Worm (Caenorhabditis elegans) whole organism, young adult: Measurements from ENCODE around the gene F01G10.10.

Experiments used
- B0019.2 ChIP-seq: fragments of 200-800 bp; sonication (Bioruptor generic); conservative IDR thresholded peaks from 2 replicates; pipeline ENCODE4 v1.3.6; 2022; ENCODE audit warnings: missing genetic modification reagents, missing genetic modification characterization, missing compliant biosample characterization
- B0035.1 ChIP-seq: sonication (generic microtip); optimal IDR thresholded peaks from 2 replicates; lab custom pipeline; 2016; ENCODE audit warnings: missing genetic modification characterization, mild to moderate bottlenecking, missing compliant biosample characterization, missing genotype, missing genetic modification reagents
- B0336.3 ChIP-seq: fragments of 200-800 bp; sonication (Bioruptor generic); IDR thresholded peaks from 2 replicates; pipeline ENCODE4 v1.3.6; 2022; ENCODE audit warnings: missing genetic modification characterization, missing compliant biosample characterization
- F57C9.4 ChIP-seq: sonication (generic microtip); optimal IDR thresholded peaks from 2 replicates; lab custom pipeline; 2017; ENCODE audit warnings: mild to moderate bottlenecking, missing genetic modification characterization, missing compliant biosample characterization
- ama-1 ChIP-seq, 3 experiments: fragments of 150-350 bp in 1 of 3; sonication (generic microtip) in 2 of 3; optimal IDR thresholded peaks; 2 replicates each; lab custom pipeline; 2014 to 2018; ENCODE audit warnings: missing biosample characterization in 2 of 3, missing genetic modification characterization in 2 of 3, missing genetic modification reagents in 2 of 3
- dpl-1 ChIP-seq: fragments of 150-350 bp; optimal IDR thresholded peaks from 2 replicates; lab custom pipeline; 2014; ENCODE audit warnings: missing biosample characterization, missing genetic modification reagents, missing genetic modification characterization
- let-526 ChIP-seq: fragments of 200-800 bp; sonication (Bioruptor generic); IDR thresholded peaks from 2 replicates; pipeline ENCODE4 v1.3.6; 2022; ENCODE audit warnings: missing genetic modification reagents, missing genetic modification characterization, missing compliant biosample characterization
- nfya-1 ChIP-seq: sonication (generic microtip); optimal IDR thresholded peaks from 2 replicates; lab custom pipeline; 2017; ENCODE audit warnings: antibody characterized with exemption, missing compliant biosample characterization, missing genetic modification characterization, borderline replicate concordance; ENCODE audit not compliant: insufficient read depth
- pha-4 ChIP-seq: fragments of 150-350 bp; sonication (generic microtip); optimal IDR thresholded peaks from 2 replicates; lab custom pipeline; 2014; ENCODE audit warnings: missing biosample characterization, missing genetic modification reagents, missing genetic modification characterization
- rcor-1 ChIP-seq: fragments of 200-800 bp; sonication (Bioruptor generic); IDR thresholded peaks from 2 replicates; pipeline ENCODE4 v1.3.6; 2022; ENCODE audit warnings: missing genetic modification reagents, missing genetic modification characterization, missing compliant biosample characterization
- sdz-38 ChIP-seq: sonication (generic microtip); optimal IDR thresholded peaks from 2 replicates; lab custom pipeline; 2016; ENCODE audit warnings: missing genotype, missing genetic modification characterization, missing compliant biosample characterization
- tlf-1 ChIP-seq: fragments of 200-800 bp; sonication (Bioruptor generic); optimal IDR thresholded peaks from 2 replicates; lab custom pipeline; 2018; ENCODE audit warnings: mild to moderate bottlenecking, missing genetic modification characterization, missing compliant biosample characterization
- unc-62 ChIP-seq: fragments of 150-350 bp; optimal IDR thresholded peaks from 2 replicates; lab custom pipeline; 2014; ENCODE audit warnings: missing biosample characterization, missing genetic modification reagents, missing genetic modification characterization
- ztf-28 ChIP-seq: fragments of 200-800 bp; sonication (Bioruptor generic); IDR thresholded peaks from 2 replicates; pipeline ENCODE4 v1.3.6; 2022; ENCODE audit warnings: missing genetic modification reagents, missing genetic modification characterization, missing compliant biosample characterization

- TF ChIP-seq unc-62 (GFP tag; lab: Kevin White, UChicago) = no peak
- TF ChIP-seq sdz-38 (tag; lab: Kevin White, UChicago) = no peak
- no peak for TF ChIP-seq pha-4
- TF ChIP-seq nfya-1 (tag; lab: Kevin White, UChicago) = no peak
- no peak for TF ChIP-seq ztf-28 (GFP tag; lab: Robert Waterston, UW)
- TF ChIP-seq ama-1 (optimal IDR thresholded peaks at IDR 0.05; lab: Kevin White, UChicago) = no peak
- TF ChIP-seq ama-1 (GFP tag; optimal IDR thresholded peaks at IDR 0.05; lab: Kevin White, UChicago) = no peak
- no peak for TF ChIP-seq B0019.2 (GFP tag; lab: Robert Waterston, UW)
- no peak for TF ChIP-seq tlf-1
- no peak for TF ChIP-seq B0336.3
- TF ChIP-seq F57C9.4 (tag; lab: Kevin White, UChicago) = no peak
- no peak for TF ChIP-seq dpl-1 (GFP tag; lab: Kevin White, UChicago)
- TF ChIP-seq B0035.1 (tag; lab: Kevin White, UChicago) = no peak
- no peak for TF ChIP-seq let-526 (GFP tag; lab: Robert Waterston, UW)
- TF ChIP-seq rcor-1 (GFP tag; lab: Robert Waterston, UW) = no peak
These were observed 26.8 kb upstream of the F01G10.10 start, which contains the start of gene qns-1 for ce11 chrIV:10219208-10219607.
